Worm (Caenorhabditis elegans) whole organism, L2 larva: ENCODE results near the gene dlc-2.

ENCODE experiments used
- C34F6.9 ChIP-seq: fragments of 150-350 bp; optimal IDR thresholded peaks from 2 replicates; lab custom pipeline; 2014; ENCODE audit warnings: missing biosample characterization, missing genetic modification characterization
- F13H6.1 ChIP-seq: sonication (generic microtip); optimal IDR thresholded peaks from 2 replicates; lab custom pipeline; 2016; ENCODE audit warnings: missing genetic modification characterization, missing compliant biosample characterization
- R02D3.7 ChIP-seq: fragments of 150-350 bp; optimal IDR thresholded peaks from 2 replicates; lab custom pipeline; 2014; ENCODE audit warnings: missing biosample characterization, missing genetic modification characterization
- Y55F3AM.14 ChIP-seq: fragments of 200-800 bp; sonication (Bioruptor generic); optimal IDR thresholded peaks from 2 replicates; lab custom pipeline; 2018; ENCODE audit warnings: mild to moderate bottlenecking, missing genetic modification characterization, missing compliant biosample characterization
- ZK546.5 ChIP-seq: sonication (generic microtip); optimal IDR thresholded peaks from 2 replicates; lab custom pipeline; 2017; ENCODE audit warnings: missing biosample characterization, missing genetic modification characterization
- alr-1 ChIP-seq: fragments of 150-350 bp; optimal IDR thresholded peaks from 2 replicates; lab custom pipeline; 2014; ENCODE audit warnings: missing biosample characterization, missing genetic modification characterization
- aly-2 ChIP-seq: fragments of 150-350 bp; optimal IDR thresholded peaks from 2 replicates; lab custom pipeline; 2014; ENCODE audit warnings: missing biosample characterization, missing genetic modification characterization
- ama-1 ChIP-seq: fragments of 150-350 bp; optimal IDR thresholded peaks from 2 replicates; lab custom pipeline; 2018; ENCODE audit warnings: inconsistent platforms
- blmp-1 ChIP-seq: sonication (generic microtip); optimal IDR thresholded peaks from 2 replicates; lab custom pipeline; 2017; ENCODE audit warnings: missing genetic modification characterization, mild to moderate bottlenecking, missing compliant biosample characterization, antibody characterized with exemption, moderate library complexity; ENCODE audit not compliant: insufficient read depth
- ceh-16 ChIP-seq: fragments of 150-350 bp; optimal IDR thresholded peaks from 2 replicates; lab custom pipeline; 2014; ENCODE audit warnings: missing biosample characterization, missing genetic modification characterization
- ceh-82 ChIP-seq: fragments of 150-350 bp; optimal IDR thresholded peaks from 2 replicates; lab custom pipeline; 2014; ENCODE audit warnings: missing biosample characterization, missing genetic modification characterization
- crh-2 ChIP-seq: sonication (generic microtip); optimal IDR thresholded peaks from 2 replicates; lab custom pipeline; 2017; ENCODE audit warnings: missing biosample characterization, missing genetic modification characterization
- dmd-4 ChIP-seq: sonication (generic microtip); optimal IDR thresholded peaks from 2 replicates; lab custom pipeline; 2017; ENCODE audit warnings: missing biosample characterization, missing genetic modification characterization
- egl-27 ChIP-seq: sonication (generic microtip); optimal IDR thresholded peaks from 3 replicates; lab custom pipeline; 2017; ENCODE audit warnings: missing biosample characterization, missing genetic modification reagents, missing genetic modification characterization
- elt-1 ChIP-seq: fragments of 150-350 bp; optimal IDR thresholded peaks from 2 replicates; lab custom pipeline; 2014; ENCODE audit warnings: missing biosample characterization, missing genetic modification characterization
- elt-3 ChIP-seq: sonication (generic microtip); optimal IDR thresholded peaks from 2 replicates; lab custom pipeline; 2017; ENCODE audit warnings: missing biosample characterization, missing genetic modification characterization
- fos-1 ChIP-seq: fragments of 150-350 bp; optimal IDR thresholded peaks from 2 replicates; lab custom pipeline; 2014; ENCODE audit warnings: missing biosample characterization, missing genetic modification characterization
- gmeb-1 ChIP-seq: fragments of 150-350 bp; optimal IDR thresholded peaks from 2 replicates; lab custom pipeline; 2014; ENCODE audit warnings: missing biosample characterization, missing genetic modification characterization
- lin-11 ChIP-seq: fragments of 150-350 bp; sonication (generic microtip); optimal IDR thresholded peaks from 2 replicates; lab custom pipeline; 2014; ENCODE audit warnings: missing biosample characterization, missing genetic modification characterization, inconsistent platforms, mixed read lengths
- lin-13 ChIP-seq: fragments of 150-350 bp; optimal IDR thresholded peaks from 2 replicates; lab custom pipeline; 2014; ENCODE audit warnings: missing biosample characterization, missing genetic modification reagents, missing genetic modification characterization
- lin-39 ChIP-seq: fragments of 150-350 bp; optimal IDR thresholded peaks from 2 replicates; lab custom pipeline; 2014; ENCODE audit warnings: missing biosample characterization, missing genetic modification reagents, missing genetic modification characterization
- lsy-2 ChIP-seq, 2 experiments: fragments of 150-350 bp in 1 of 2; sonication (generic microtip) in 1 of 2; optimal IDR thresholded peaks; 2 replicates each; lab custom pipeline; 2014 to 2017; ENCODE audit warnings: missing biosample characterization in 2 of 2, missing genetic modification characterization in 2 of 2
- mab-5 ChIP-seq: fragments of 150-350 bp; optimal IDR thresholded peaks from 2 replicates; lab custom pipeline; 2014; ENCODE audit warnings: missing biosample characterization, missing genetic modification characterization
- mbf-1 ChIP-seq: sonication (generic microtip); optimal IDR thresholded peaks from 2 replicates; lab custom pipeline; 2017; ENCODE audit warnings: missing biosample characterization, missing genetic modification characterization
- mdl-1 ChIP-seq, 2 experiments: fragments of 150-350 bp in 1 of 2; sonication (generic microtip) in 1 of 2; optimal IDR thresholded peaks; 2 replicates each; lab custom pipeline; 2017; ENCODE audit warnings: missing biosample characterization in 2 of 2, missing genetic modification characterization in 2 of 2
- nhr-10 ChIP-seq: sonication (generic microtip); optimal IDR thresholded peaks from 2 replicates; lab custom pipeline; 2017; ENCODE audit warnings: missing biosample characterization, missing genetic modification characterization
- nhr-11 ChIP-seq: fragments of 150-350 bp; optimal IDR thresholded peaks from 2 replicates; lab custom pipeline; 2014; ENCODE audit warnings: missing biosample characterization, missing genetic modification characterization
- nhr-12 ChIP-seq: fragments of 150-350 bp; optimal IDR thresholded peaks from 2 replicates; lab custom pipeline; 2014; ENCODE audit warnings: missing biosample characterization, missing genetic modification characterization
- nhr-129 ChIP-seq: fragments of 150-350 bp; optimal IDR thresholded peaks from 2 replicates; lab custom pipeline; 2014; ENCODE audit warnings: missing biosample characterization, missing genetic modification characterization
- nhr-21 ChIP-seq: fragments of 150-350 bp; optimal IDR thresholded peaks from 2 replicates; lab custom pipeline; 2014; ENCODE audit warnings: missing biosample characterization, missing genetic modification characterization
- nhr-23 ChIP-seq: fragments of 150-350 bp; optimal IDR thresholded peaks from 2 replicates; lab custom pipeline; 2014; ENCODE audit warnings: missing biosample characterization, missing genetic modification reagents, missing genetic modification characterization
- nhr-237 ChIP-seq: fragments of 150-350 bp; optimal IDR thresholded peaks from 2 replicates; lab custom pipeline; 2014; ENCODE audit warnings: missing biosample characterization, missing genetic modification characterization
- nhr-25 ChIP-seq: fragments of 150-350 bp; sonication (generic microtip); optimal IDR thresholded peaks from 3 replicates; lab custom pipeline; 2014; ENCODE audit warnings: missing biosample characterization, missing genetic modification characterization
- nhr-6 ChIP-seq: fragments of 150-350 bp; optimal IDR thresholded peaks from 2 replicates; lab custom pipeline; 2014; ENCODE audit warnings: missing biosample characterization, missing genetic modification characterization
- nhr-77 ChIP-seq: fragments of 150-350 bp; optimal IDR thresholded peaks from 2 replicates; lab custom pipeline; 2014; ENCODE audit warnings: missing biosample characterization, missing genetic modification characterization
- peb-1 ChIP-seq: fragments of 150-350 bp; optimal IDR thresholded peaks from 2 replicates; lab custom pipeline; 2014; ENCODE audit warnings: missing biosample characterization, missing genetic modification characterization
- sem-4 ChIP-seq: fragments of 150-350 bp; optimal IDR thresholded peaks from 2 replicates; lab custom pipeline; 2014; ENCODE audit warnings: missing biosample characterization, missing genetic modification reagents, missing genetic modification characterization
- skn-1 ChIP-seq: sonication (generic microtip); optimal IDR thresholded peaks from 2 replicates; lab custom pipeline; 2017; ENCODE audit warnings: missing biosample characterization, missing genetic modification characterization
- sma-3 ChIP-seq: sonication (generic microtip); optimal IDR thresholded peaks from 2 replicates; lab custom pipeline; 2016; ENCODE audit warnings: missing genetic modification reagents, missing genetic modification characterization, missing compliant biosample characterization
- sma-9 ChIP-seq, 2 experiments: fragments of 150-350 bp in 1 of 2; sonication (generic microtip) in 1 of 2; optimal IDR thresholded peaks; 2 replicates each; lab custom pipeline; 2014 to 2016; ENCODE audit warnings: missing genetic modification characterization in 2 of 2, mild to moderate bottlenecking in 1 of 2, missing biosample characterization in 1 of 2, missing compliant biosample characterization in 1 of 2, missing genetic modification reagents in 1 of 2, moderate library complexity in 1 of 2
- snpc-4 ChIP-seq: fragments of 150-350 bp; optimal IDR thresholded peaks from 2 replicates; lab custom pipeline; 2014; ENCODE audit warnings: missing biosample characterization, missing genetic modification characterization
- unc-39 ChIP-seq: fragments of 150-350 bp; optimal IDR thresholded peaks from 2 replicates; lab custom pipeline; 2014; ENCODE audit warnings: missing biosample characterization, missing genetic modification characterization
- unc-55 ChIP-seq: fragments of 150-350 bp; sonication (generic microtip); optimal IDR thresholded peaks from 3 replicates; lab custom pipeline; 2014; ENCODE audit warnings: missing biosample characterization, missing genetic modification reagents, missing genetic modification characterization
- unc-62 ChIP-seq: fragments of 150-350 bp; optimal IDR thresholded peaks from 2 replicates; lab custom pipeline; 2014; ENCODE audit warnings: missing biosample characterization, missing genetic modification reagents, missing genetic modification characterization
- zag-1 ChIP-seq: fragments of 150-350 bp; optimal IDR thresholded peaks from 2 replicates; lab custom pipeline; 2014; ENCODE audit warnings: missing biosample characterization, missing genetic modification characterization
- ztf-1 ChIP-seq: fragments of 200-800 bp; sonication (Bioruptor generic); conservative IDR thresholded peaks from 2 replicates; pipeline ENCODE4 v1.3.6; 2022; ENCODE audit warnings: missing genetic modification characterization, missing compliant biosample characterization
- ztf-11 ChIP-seq: sonication (generic microtip); optimal IDR thresholded peaks from 2 replicates; lab custom pipeline; 2017; ENCODE audit warnings: missing biosample characterization, missing genetic modification characterization
- ztf-4 ChIP-seq: fragments of 150-350 bp; optimal IDR thresholded peaks from 2 replicates; lab custom pipeline; 2014; ENCODE audit warnings: missing biosample characterization, missing genetic modification characterization

dlc-2 gene

DNA sequence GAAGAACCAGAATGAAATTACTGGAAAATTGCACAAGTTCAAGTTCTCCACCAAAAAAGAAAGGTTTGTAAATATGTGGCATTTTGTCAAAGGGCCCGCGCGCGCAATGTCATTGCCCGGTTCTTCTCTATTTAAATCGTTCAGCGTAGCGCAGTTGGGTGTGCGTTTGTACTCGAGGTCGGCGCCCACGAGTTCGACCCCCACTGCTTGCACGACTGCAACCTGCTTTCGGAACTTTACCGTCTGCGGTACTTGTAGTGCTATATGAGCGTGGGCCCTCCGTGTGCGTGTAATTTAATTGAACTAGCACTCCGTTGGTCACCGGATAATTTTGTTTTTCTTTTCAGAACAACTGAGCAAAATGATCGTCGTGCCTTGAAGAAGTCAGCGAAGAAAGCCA lies 24.9 kb downstream of the dlc-2 start:
- TF ChIP-seq F13H6.1 (tag; lab: Kevin White, UChicago) (peak; percentile 76), mbf-1 (tag; lab: Kevin White, UChicago) (no peak), skn-1 (no peak), nhr-10 (no peak), lin-13 (GFP tag; lab: Kevin White, UChicago) (peak; percentile 62), egl-27 (tag; lab: Kevin White, UChicago) (peak; percentile 49), ztf-11 (tag; lab: Kevin White, UChicago) (no peak), lsy-2 (tag; optimal IDR thresholded peaks at IDR 0.05; lab: Kevin White, UChicago) (peak; percentile 26 to 59), sma-9 (GFP tag; optimal IDR thresholded peaks at IDR 0.05; lab: Kevin White, UChicago) (peak; percentile 67), sma-9 (tag; optimal IDR thresholded peaks at IDR 0.05; lab: Kevin White, UChicago) (no peak), nhr-11 (no peak), blmp-1 (tag; lab: Kevin White, UChicago) (peak; percentile 55), fos-1 (tag; lab: Kevin White, UChicago) (peak; percentile 51), mab-5 (tag; lab: Kevin White, UChicago) (no peak), nhr-129 (tag; lab: Kevin White, UChicago) (peak; percentile 95), elt-3 (no peak), snpc-4 (tag; lab: Kevin White, UChicago) (no peak), C34F6.9 (tag; lab: Kevin White, UChicago) (peak; percentile 64), nhr-12 (no peak), ZK546.5 (no peak), gmeb-1 (tag; lab: Kevin White, UChicago) (peak; percentile 70), peb-1 (no peak), ztf-1 (no peak), nhr-23 (no peak), lin-11 (tag; lab: Kevin White, UChicago) (peak; percentile 10), sem-4 (tag; lab: Kevin White, UChicago) (peak; percentile 53), alr-1 (tag; lab: Kevin White, UChicago) (no peak), ceh-16 (tag; lab: Kevin White, UChicago) (peak; percentile 79), nhr-6 (tag; lab: Kevin White, UChicago) (no peak), ztf-4 (no peak), dmd-4 (tag; lab: Kevin White, UChicago) (no peak), nhr-25 (tag; lab: Kevin White, UChicago) (peak; percentile 50), unc-62 (GFP tag; lab: Kevin White, UChicago) (no peak), crh-2 (tag; lab: Kevin White, UChicago) (peak; percentile 77), aly-2 (tag; lab: Kevin White, UChicago) (no peak), lin-39 (tag; lab: Kevin White, UChicago) (no peak), unc-55 (GFP tag; lab: Kevin White, UChicago) (no peak), elt-1 (no peak), unc-39 (tag; lab: Kevin White, UChicago) (no peak), nhr-237 (no peak), ceh-82 (tag; lab: Kevin White, UChicago) (peak; percentile 37), sma-3 (GFP tag; lab: Kevin White, UChicago) (peak; percentile 76), R02D3.7 (no peak), ama-1 (lab: Kevin White, UChicago) (no peak), nhr-77 (tag; lab: Kevin White, UChicago) (peak; percentile 30), Y55F3AM.14 (GFP tag; lab: Kevin White, UChicago) (peak; percentile 75), mdl-1 (tag; optimal IDR thresholded peaks at IDR 0.05; lab: Kevin White, UChicago) (peak in 1 of 2 experiments; percentile 57), nhr-21 (tag; lab: Kevin White, UChicago) (peak; percentile 52), zag-1 (peak; percentile 36)
- TF ChIP-seq, all 48 proteins: peak for 22
